Fruit fly (Drosophila melanogaster) whole organism, pupa: ENCODE measurements around the gene MAPk-Ak2.

Source experiments
- CG17806 ChIP-seq: fragments of 200-800 bp; sonication (Bioruptor generic); optimal IDR thresholded peaks from 2 replicates; lab custom pipeline; 2018; ENCODE audit warnings: missing biosample characterization, mild to moderate bottlenecking, missing genetic modification characterization, moderate library complexity
- EcR ChIP-seq: fragments of 200-800 bp; sonication (Bioruptor generic); optimal IDR thresholded peaks from 3 replicates; lab custom pipeline; 2019; ENCODE audit warnings: missing biosample characterization, missing genetic modification characterization, mild to moderate bottlenecking, moderate library complexity, missing genetic modification reagents

DNA sequence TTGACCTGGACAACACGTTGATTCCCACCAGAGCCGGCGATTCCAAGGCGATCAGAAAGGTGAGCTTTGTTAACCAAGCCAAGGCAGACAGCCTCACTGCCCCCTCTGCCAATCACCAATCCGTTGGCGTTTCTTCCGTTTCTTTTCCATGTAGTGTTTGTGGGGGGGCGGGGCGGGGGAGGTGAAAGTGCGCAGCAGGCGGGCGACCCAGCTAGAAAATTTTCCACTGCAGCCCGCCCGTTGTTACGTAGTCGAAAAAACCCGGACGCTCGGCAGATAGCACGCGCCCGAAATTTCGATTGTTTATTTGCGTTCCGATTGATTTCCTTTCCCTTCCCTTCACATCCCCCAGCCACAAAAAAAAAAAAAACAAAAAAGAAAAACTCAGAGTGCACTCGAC lies 7.9 kb downstream of the MAPk-Ak2 start:
- TF ChIP-seq CG17806 (no peak), EcR (GFP tag; lab: Kevin White, UChicago) (no peak)
